Worm (Caenorhabditis elegans) whole organism, L3 larva: ENCODE data around the gene F59D12.2.

ENCODE experiments used
- ama-1 ChIP-seq: fragments of 150-350 bp; optimal IDR thresholded peaks from 2 replicates; lab custom pipeline; 2018
- ceh-82 ChIP-seq: fragments of 150-350 bp; optimal IDR thresholded peaks from 2 replicates; lab custom pipeline; 2014; ENCODE audit warnings: missing biosample characterization, missing genetic modification characterization
- lin-15B ChIP-seq: fragments of 150-350 bp; optimal IDR thresholded peaks from 2 replicates; lab custom pipeline; 2014; ENCODE audit warnings: missing biosample characterization, missing genetic modification characterization
- lin-39 ChIP-seq: fragments of 150-350 bp; optimal IDR thresholded peaks from 2 replicates; lab custom pipeline; 2018; ENCODE audit warnings: missing biosample characterization, missing genetic modification reagents, missing genetic modification characterization
- nhr-11 ChIP-seq: fragments of 150-350 bp; optimal IDR thresholded peaks from 2 replicates; lab custom pipeline; 2014; ENCODE audit warnings: missing biosample characterization, missing genetic modification characterization
- nhr-12 ChIP-seq: fragments of 150-350 bp; optimal IDR thresholded peaks from 2 replicates; lab custom pipeline; 2014; ENCODE audit warnings: missing biosample characterization, missing genetic modification characterization
- nhr-237 ChIP-seq: fragments of 150-350 bp; optimal IDR thresholded peaks from 2 replicates; lab custom pipeline; 2014; ENCODE audit warnings: missing biosample characterization, missing genetic modification characterization
- nhr-25 ChIP-seq: sonication (generic microtip); optimal IDR thresholded peaks from 2 replicates; lab custom pipeline; 2017; ENCODE audit warnings: missing biosample characterization, missing genetic modification characterization
- snpc-4 ChIP-seq: fragments of 150-350 bp; optimal IDR thresholded peaks from 2 replicates; lab custom pipeline; 2014; ENCODE audit warnings: missing biosample characterization, missing genetic modification characterization
- unc-62 ChIP-seq: fragments of 150-350 bp; sonication (generic microtip); optimal IDR thresholded peaks from 4 replicates; lab custom pipeline; 2014; ENCODE audit warnings: missing biosample characterization, missing genetic modification reagents, missing genetic modification characterization
- zag-1 ChIP-seq: fragments of 150-350 bp; optimal IDR thresholded peaks from 2 replicates; lab custom pipeline; 2014; ENCODE audit warnings: missing biosample characterization, missing genetic modification characterization
- ztf-11 ChIP-seq: fragments of 150-350 bp; optimal IDR thresholded peaks from 2 replicates; lab custom pipeline; 2014; ENCODE audit warnings: missing biosample characterization, missing genetic modification characterization

DNA sequence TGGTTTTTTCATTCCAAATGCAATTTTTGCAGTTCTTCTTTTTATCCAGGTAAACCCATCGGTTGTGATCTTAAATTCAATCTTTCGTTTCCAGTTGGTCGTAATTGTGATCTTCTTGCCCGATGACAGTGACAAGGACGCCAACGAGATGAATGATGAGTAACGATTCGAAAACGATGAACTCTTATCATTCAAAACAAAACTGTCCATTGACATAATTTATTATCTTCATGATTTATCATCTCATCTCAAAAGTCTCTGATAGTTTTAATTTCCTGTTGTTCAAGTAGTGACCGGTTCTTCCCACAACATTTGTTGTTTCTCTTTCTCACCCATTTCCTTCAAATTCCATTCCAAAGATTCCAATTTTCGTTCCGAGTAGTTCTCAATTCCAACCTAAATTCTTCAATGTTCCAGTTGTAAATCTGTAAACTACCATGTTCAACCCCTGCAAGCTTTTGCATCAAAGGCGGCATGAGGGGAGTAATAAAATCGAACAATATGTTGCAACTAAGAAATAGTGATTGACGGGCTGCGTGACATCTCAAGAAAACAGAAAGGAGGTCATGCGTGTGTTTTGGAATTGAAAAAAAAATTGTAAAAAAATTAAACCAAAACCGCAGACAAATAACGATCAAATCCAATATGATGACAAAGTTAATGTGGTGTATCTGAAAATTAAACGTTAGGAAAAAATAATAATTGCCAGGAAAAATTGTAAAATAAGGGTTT lies 49.2 kb downstream of the F59D12.2 start:
- no peak for TF ChIP-seq nhr-237 (tag; lab: Kevin White, UChicago)
- TF ChIP-seq ama-1 (lab: Kevin White, UChicago) = no peak
- no peak for TF ChIP-seq ztf-11 (tag; lab: Kevin White, UChicago)
- no peak for TF ChIP-seq nhr-11
- no peak for TF ChIP-seq zag-1 (tag; lab: Kevin White, UChicago)
- no peak for TF ChIP-seq ceh-82 (tag; lab: Kevin White, UChicago)
- TF ChIP-seq nhr-12 (tag; lab: Kevin White, UChicago) = no peak
- no peak for TF ChIP-seq lin-39 (tag; lab: Kevin White, UChicago)
- peak; percentile 36 for TF ChIP-seq nhr-25 (tag; lab: Kevin White, UChicago)
- peak; percentile 48 for TF ChIP-seq unc-62 (GFP tag; lab: Kevin White, UChicago)
- TF ChIP-seq lin-15B (tag; lab: Kevin White, UChicago) = no peak
- TF ChIP-seq snpc-4 = no peak
